Worm (Caenorhabditis elegans) whole organism, L2 larva: Measurements from ENCODE around the gene col-87.

Source experiments
- elt-3 ChIP-seq: sonication (generic microtip); optimal IDR thresholded peaks from 2 replicates; lab custom pipeline; 2017; ENCODE audit warnings: missing biosample characterization, missing genetic modification characterization
- nhr-21 ChIP-seq: fragments of 150-350 bp; optimal IDR thresholded peaks from 2 replicates; lab custom pipeline; 2014; ENCODE audit warnings: missing biosample characterization, missing genetic modification characterization

- TF ChIP-seq nhr-21 (tag; lab: Kevin White, UChicago): no peak
- TF ChIP-seq elt-3: no peak
These were observed 44.4 kb upstream of the col-87 start for ce11 chrII:14138849-14139419.
